ENCODE assay signal across 8 worm cellular contexts in the genomic region with DNA sequence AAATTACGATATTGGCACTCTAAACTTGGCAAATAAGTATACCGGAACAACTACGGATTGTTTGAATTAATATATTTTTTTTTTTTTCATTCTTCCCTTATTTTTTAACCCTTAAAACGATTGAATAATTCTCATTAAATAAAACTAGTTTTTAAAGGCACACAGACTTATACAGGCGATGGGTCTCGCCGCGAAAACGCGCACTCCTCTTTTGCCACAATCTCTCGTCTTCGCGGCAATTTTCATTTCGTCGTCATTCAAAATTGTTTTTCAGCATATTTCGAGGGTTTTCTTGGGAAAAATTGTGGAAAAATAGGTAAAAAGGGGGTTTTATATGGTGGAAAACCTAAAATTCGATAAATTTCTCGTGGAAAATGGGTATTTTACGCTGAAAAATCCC.
TF ChIP-seq lines count a peak whose summit lies in the region.

No protein-coding gene starts in this region.

TF ChIP-seq in whole organism, L1 larva, 84 proteins besides CTCF, POLR2A, EP300 and RAD21 (continues in another document):
- peak; percentile 64 for TF ChIP-seq nhr-19 (GFP tag; conservative IDR thresholded peaks at IDR 0.05; lab: Robert Waterston, UW)
- peak; percentile 70 for TF ChIP-seq nhr-47 (tag; optimal IDR thresholded peaks at IDR 0.05; lab: Kevin White, UChicago)
- peak; percentile 68 for TF ChIP-seq isw-1 (GFP tag; IDR thresholded peaks at IDR 0.05; lab: Robert Waterston, UW)
- TF ChIP-seq ztf-4 (tag; optimal IDR thresholded peaks at IDR 0.05; lab: Kevin White, UChicago): no peak
- peak; percentile 33 for TF ChIP-seq F16B12.6 (tag; optimal IDR thresholded peaks at IDR 0.05; lab: Kevin White, UChicago)
- TF ChIP-seq fos-1 (tag; optimal IDR thresholded peaks at IDR 0.05; lab: Kevin White, UChicago): no peak
- peak; percentile 53 for TF ChIP-seq xbp-1 (tag; optimal IDR thresholded peaks at IDR 0.05; lab: Kevin White, UChicago)
- no peak for TF ChIP-seq ztf-11 (tag; optimal IDR thresholded peaks at IDR 0.05; lab: Kevin White, UChicago)
- TF ChIP-seq lin-39 (tag; optimal IDR thresholded peaks at IDR 0.05; lab: Kevin White, UChicago): peak; percentile 2
- peak; percentile 48 for TF ChIP-seq lin-13 (GFP tag; optimal IDR thresholded peaks at IDR 0.05; lab: Kevin White, UChicago)
- peak; percentile 35 for TF ChIP-seq lin-14 (GFP tag; optimal IDR thresholded peaks at IDR 0.05; lab: Kevin White, UChicago)

TF ChIP-seq in whole organism, L2 larva, 48 proteins besides CTCF, POLR2A, EP300 and RAD21 (continues in another document):
- TF ChIP-seq skn-1 (tag; optimal IDR thresholded peaks at IDR 0.05; lab: Kevin White, UChicago) (no peak), lin-13 (GFP tag; optimal IDR thresholded peaks at IDR 0.05; lab: Kevin White, UChicago) (peak; percentile 35), gmeb-1 (tag; optimal IDR thresholded peaks at IDR 0.05; lab: Kevin White, UChicago) (peak; percentile 65), sem-4 (tag; optimal IDR thresholded peaks at IDR 0.05; lab: Kevin White, UChicago) (no peak), ZK546.5 (tag; optimal IDR thresholded peaks at IDR 0.05; lab: Kevin White, UChicago) (no peak), C34F6.9 (tag; optimal IDR thresholded peaks at IDR 0.05; lab: Kevin White, UChicago) (peak; percentile 51), unc-55 (GFP tag; optimal IDR thresholded peaks at IDR 0.05; lab: Kevin White, UChicago) (peak; percentile 78), nhr-129 (tag; optimal IDR thresholded peaks at IDR 0.05; lab: Kevin White, UChicago) (no peak), snpc-4 (tag; optimal IDR thresholded peaks at IDR 0.05; lab: Kevin White, UChicago) (peak; percentile 42), mbf-1 (tag; optimal IDR thresholded peaks at IDR 0.05; lab: Kevin White, UChicago) (no peak), ama-1 (optimal IDR thresholded peaks at IDR 0.05; lab: Kevin White, UChicago) (no peak)

TF ChIP-seq in whole organism, L3 larva, 47 proteins besides CTCF, POLR2A, EP300 and RAD21 (continues in another document):
- no peak for TF ChIP-seq ceh-28 (tag; optimal IDR thresholded peaks at IDR 0.05; lab: Kevin White, UChicago)
- TF ChIP-seq sea-2 (GFP tag; optimal IDR thresholded peaks at IDR 0.05; lab: Kevin White, UChicago): no peak
- no peak for TF ChIP-seq nfya-1 (tag; optimal IDR thresholded peaks at IDR 0.05; lab: Kevin White, UChicago; ENCODE audit: insufficient read depth)
- TF ChIP-seq lsy-12 (tag; optimal IDR thresholded peaks at IDR 0.05; lab: Kevin White, UChicago): no peak
- TF ChIP-seq nhr-23 (tag; optimal IDR thresholded peaks at IDR 0.05; lab: Kevin White, UChicago): peak; percentile 58
- TF ChIP-seq R02D3.7 (tag; optimal IDR thresholded peaks at IDR 0.05; lab: Kevin White, UChicago): no peak
- no peak for TF ChIP-seq ztf-4 (tag; optimal IDR thresholded peaks at IDR 0.05; lab: Kevin White, UChicago)
- no peak for TF ChIP-seq egl-27 (tag; optimal IDR thresholded peaks at IDR 0.05; lab: Kevin White, UChicago)
- TF ChIP-seq unc-39 (tag; optimal IDR thresholded peaks at IDR 0.05; lab: Kevin White, UChicago): no peak
- no peak for TF ChIP-seq ceh-16 (tag; optimal IDR thresholded peaks at IDR 0.05; lab: Kevin White, UChicago)
- peak; percentile 70 for TF ChIP-seq egl-5 (tag; optimal IDR thresholded peaks at IDR 0.05; lab: Kevin White, UChicago)

TF ChIP-seq in whole organism, L4 larva, 104 proteins besides CTCF, POLR2A, EP300 and RAD21 (continues in another document):
- no peak for TF ChIP-seq nhr-76 (tag; optimal IDR thresholded peaks at IDR 0.05; lab: Kevin White, UChicago)
- TF ChIP-seq vab-7 (GFP tag; IDR thresholded peaks at IDR 0.05; lab: Robert Waterston, UW): no peak
- TF ChIP-seq ZK546.5 (tag; optimal IDR thresholded peaks at IDR 0.05; lab: Kevin White, UChicago): no peak
- no peak for TF ChIP-seq nhr-28 (tag; optimal IDR thresholded peaks at IDR 0.05; lab: Kevin White, UChicago)
- TF ChIP-seq dpl-1 (GFP tag; optimal IDR thresholded peaks at IDR 0.05; lab: Kevin White, UChicago): peak; percentile 74
- TF ChIP-seq gei-8 (GFP tag; optimal IDR thresholded peaks at IDR 0.05; lab: Kevin White, UChicago): no peak
- no peak for TF ChIP-seq arid-1 (GFP tag; conservative IDR thresholded peaks at IDR 0.05; lab: Robert Waterston, UW)
- TF ChIP-seq mxl-3 (GFP tag; optimal IDR thresholded peaks at IDR 0.05; lab: Kevin White, UChicago): no peak
- TF ChIP-seq Y5F2A.4 (GFP tag; optimal IDR thresholded peaks at IDR 0.05; lab: Kevin White, UChicago): no peak
- peak; percentile 55 for TF ChIP-seq lin-38 (GFP tag; IDR thresholded peaks at IDR 0.05; lab: Robert Waterston, UW)
- peak; percentile 71 for TF ChIP-seq aha-1 (tag; lab: Kevin White, UChicago)
- peak; percentile 32 for TF ChIP-seq dve-1 (tag; optimal IDR thresholded peaks at IDR 0.05; lab: Kevin White, UChicago; ENCODE audit: insufficient read depth)

TF ChIP-seq in whole organism, early embryonic, 17 proteins besides CTCF, POLR2A, EP300 and RAD21:
- TF ChIP-seq ama-1 (optimal IDR thresholded peaks at IDR 0.05; lab: Kevin White, UChicago): no peak
- peak; percentile 18 for TF ChIP-seq F13C5.2 (tag; optimal IDR thresholded peaks at IDR 0.05; lab: Kevin White, UChicago)
- TF ChIP-seq ceh-36 (tag; optimal IDR thresholded peaks at IDR 0.05; lab: Kevin White, UChicago): no peak

TF ChIP-seq in whole organism, late embryonic, 69 proteins besides CTCF, POLR2A, EP300 and RAD21:
- TF ChIP-seq unc-42 (tag; optimal IDR thresholded peaks at IDR 0.05; lab: Kevin White, UChicago) (peak; percentile 22), unc-3 (GFP tag; conservative IDR thresholded peaks at IDR 0.05; lab: Robert Waterston, UW) (no peak), unc-3 (tag; optimal IDR thresholded peaks at IDR 0.05; lab: Kevin White, UChicago) (no peak)

TF ChIP-seq in whole organism, mixed stage, embryonic, 35 proteins besides CTCF, POLR2A, EP300 and RAD21:
- no peak for TF ChIP-seq nhr-2 (tag; optimal IDR thresholded peaks at IDR 0.05; lab: Kevin White, UChicago)
- TF ChIP-seq cnd-1 (tag; optimal IDR thresholded peaks at IDR 0.05; lab: Kevin White, UChicago): no peak
- peak; percentile 68 for TF ChIP-seq ces-1 (GFP tag; optimal IDR thresholded peaks at IDR 0.05; lab: Kevin White, UChicago)
- peak; percentile 42 for TF ChIP-seq unc-120 (tag; optimal IDR thresholded peaks at IDR 0.05; lab: Kevin White, UChicago; ENCODE audit: poor library complexity, severe bottlenecking)
- TF ChIP-seq pha-4 (tag; optimal IDR thresholded peaks at IDR 0.05; lab: Kevin White, UChicago): peak; percentile 31
- peak; percentile 29 for TF ChIP-seq sptf-1 (tag; optimal IDR thresholded peaks at IDR 0.05; lab: Kevin White, UChicago)
- TF ChIP-seq ceh-39 (tag; optimal IDR thresholded peaks at IDR 0.05; lab: Kevin White, UChicago): peak; percentile 3
- no peak for TF ChIP-seq mls-2 (tag; optimal IDR thresholded peaks at IDR 0.05; lab: Kevin White, UChicago)
- TF ChIP-seq mep-1 (tag; optimal IDR thresholded peaks at IDR 0.05; lab: Kevin White, UChicago): peak; percentile 32
- no peak for TF ChIP-seq tbx-8 (GFP tag; optimal IDR thresholded peaks at IDR 0.05; lab: Kevin White, UChicago)
- TF ChIP-seq elt-3 (tag; optimal IDR thresholded peaks at IDR 0.05; lab: Kevin White, UChicago): no peak
- no peak for TF ChIP-seq snpc-4 (tag; optimal IDR thresholded peaks at IDR 0.05; lab: Kevin White, UChicago)
- peak; percentile 70 for TF ChIP-seq lsy-2 (tag; optimal IDR thresholded peaks at IDR 0.05; lab: Kevin White, UChicago)
- peak; percentile 15 for TF ChIP-seq lin-13 (tag; optimal IDR thresholded peaks at IDR 0.05; lab: Kevin White, UChicago)

TF ChIP-seq in whole organism, young adult, 124 proteins besides CTCF, POLR2A, EP300 and RAD21:
- TF ChIP-seq ccch-3 (GFP tag; optimal IDR thresholded peaks at IDR 0.05; lab: Kevin White, UChicago): no peak
- TF ChIP-seq lin-54 (GFP tag; optimal IDR thresholded peaks at IDR 0.05; lab: Kevin White, UChicago): peak; percentile 38
- TF ChIP-seq snpc-4 (GFP tag; optimal IDR thresholded peaks at IDR 0.05; lab: Kevin White, UChicago): no peak
- peak in 1 of 4 experiments; percentile 48 for TF ChIP-seq snpc-4 (tag; optimal IDR thresholded peaks at IDR 0.05; lab: Kevin White, UChicago)
- TF ChIP-seq F23B12.7 (tag; optimal IDR thresholded peaks at IDR 0.05; lab: Kevin White, UChicago; ENCODE audit: insufficient read depth): peak; percentile 20
- no peak for TF ChIP-seq B0035.1 (tag; optimal IDR thresholded peaks at IDR 0.05; lab: Kevin White, UChicago)
- no peak for TF ChIP-seq ekl-4 (GFP tag; IDR thresholded peaks at IDR 0.05; lab: Robert Waterston, UW)
- TF ChIP-seq ama-1 (optimal IDR thresholded peaks at IDR 0.05; lab: Kevin White, UChicago): no peak
- TF ChIP-seq ama-1 (GFP tag; optimal IDR thresholded peaks at IDR 0.05; lab: Kevin White, UChicago): no peak
- TF ChIP-seq lsl-1 (GFP tag; optimal IDR thresholded peaks at IDR 0.05; lab: Kevin White, UChicago): peak; percentile 54
- peak; percentile 92 for TF ChIP-seq hmg-1.2 (GFP tag; IDR thresholded peaks at IDR 0.05; lab: Robert Waterston, UW)
- TF ChIP-seq mxl-1 (tag; optimal IDR thresholded peaks at IDR 0.05; lab: Kevin White, UChicago): no peak
- peak; percentile 76 for TF ChIP-seq dox-1 (GFP tag; IDR thresholded peaks at IDR 0.05; lab: Robert Waterston, UW)
- peak; percentile 67 for TF ChIP-seq madf-6 (GFP tag; IDR thresholded peaks at IDR 0.05; lab: Robert Waterston, UW)
- TF ChIP-seq F57C9.4 (tag; optimal IDR thresholded peaks at IDR 0.05; lab: Kevin White, UChicago): no peak
- TF ChIP-seq lin-35 (GFP tag; optimal IDR thresholded peaks at IDR 0.05; lab: Kevin White, UChicago): peak in 1 of 3 experiments; percentile 60
- TF ChIP-seq dpl-1 (GFP tag; optimal IDR thresholded peaks at IDR 0.05; lab: Kevin White, UChicago): peak; percentile 32
- TF ChIP-seq mcd-1 (GFP tag; IDR thresholded peaks at IDR 0.05; lab: Robert Waterston, UW): no peak; the same call in 1 of the 2 replicates
- TF ChIP-seq ztf-3 (GFP tag; optimal IDR thresholded peaks at IDR 0.05; lab: Kevin White, UChicago): no peak
- peak; percentile 90 for TF ChIP-seq F33H1.4 (GFP tag; IDR thresholded peaks at IDR 0.05; lab: Robert Waterston, UW)
- peak; percentile 71 for TF ChIP-seq efl-1 (GFP tag; optimal IDR thresholded peaks at IDR 0.05; lab: Kevin White, UChicago)
- TF ChIP-seq lin-40 (tag; optimal IDR thresholded peaks at IDR 0.05; lab: Kevin White, UChicago): no peak
- TF ChIP-seq F49E8.2 (tag; optimal IDR thresholded peaks at IDR 0.05; lab: Kevin White, UChicago; ENCODE audit: insufficient read depth): no peak
